Fruit fly (Drosophila melanogaster) whole organism, embryonic: ENCODE measurements around the gene Spt20.

ENCODE experiments used
- Antp ChIP-seq: fragments of 200-800 bp; sonication (Bioruptor generic); optimal IDR thresholded peaks from 3 replicates; lab custom pipeline; 2016; ENCODE audit warnings: missing biosample characterization, missing genetic modification characterization
- Bteb2 ChIP-seq: fragments of 200-800 bp; sonication (Bioruptor generic); optimal IDR thresholded peaks from 2 replicates; lab custom pipeline; 2016; ENCODE audit warnings: missing biosample characterization, missing genetic modification characterization
- CG11247 ChIP-seq: fragments of 200-800 bp; sonication (Bioruptor generic); IDR thresholded peaks from 2 replicates; pipeline ENCODE4 v1.3.6; 2022; ENCODE audit warnings: missing biosample characterization, missing genetic modification characterization
- CG13123 ChIP-seq: fragments of 200-800 bp; sonication (Bioruptor generic); optimal IDR thresholded peaks from 2 replicates; lab custom pipeline; 2016; ENCODE audit warnings: missing biosample characterization, missing genetic modification characterization
- CG14860 ChIP-seq: fragments of 200-800 bp; sonication (Bioruptor generic); IDR thresholded peaks from 3 replicates; pipeline ENCODE4 v1.3.6; 2022; ENCODE audit warnings: missing biosample characterization, missing genetic modification characterization; ENCODE audit not compliant: partially characterized antibody
- CG14965 ChIP-seq: fragments of 200-800 bp; sonication (Bioruptor generic); optimal IDR thresholded peaks from 2 replicates; lab custom pipeline; 2016; ENCODE audit warnings: missing biosample characterization, missing genetic modification characterization, borderline replicate concordance
- CG15073 ChIP-seq: fragments of 200-800 bp; sonication (Bioruptor generic); optimal IDR thresholded peaks from 2 replicates; lab custom pipeline; 2016; ENCODE audit warnings: missing biosample characterization, missing genetic modification characterization
- CG15269 ChIP-seq: fragments of 200-800 bp; sonication (Bioruptor generic); optimal IDR thresholded peaks from 2 replicates; lab custom pipeline; 2018; ENCODE audit warnings: missing biosample characterization, mild to moderate bottlenecking, missing genetic modification characterization, moderate library complexity
- CG1529 ChIP-seq: fragments of 200-800 bp; sonication (Bioruptor generic); optimal IDR thresholded peaks from 3 replicates; lab custom pipeline; 2018; ENCODE audit warnings: missing biosample characterization, missing genetic modification characterization
- CG16815 ChIP-seq: fragments of 200-800 bp; sonication (Bioruptor generic); optimal IDR thresholded peaks from 3 replicates; lab custom pipeline; 2017; ENCODE audit warnings: missing biosample characterization, mild to moderate bottlenecking, missing genetic modification characterization
- CG18599 ChIP-seq: fragments of 200-800 bp; sonication (Bioruptor generic); optimal IDR thresholded peaks from 3 replicates; lab custom pipeline; 2017; ENCODE audit warnings: missing biosample characterization, missing genetic modification characterization, mild to moderate bottlenecking, moderate library complexity, missing genetic modification reagents
- CG30403 ChIP-seq: fragments of 200-800 bp; sonication (Bioruptor generic); optimal IDR thresholded peaks from 3 replicates; lab custom pipeline; 2016; ENCODE audit warnings: missing biosample characterization, missing genetic modification characterization
- CG3163 ChIP-seq: fragments of 200-800 bp; sonication (Bioruptor generic); optimal IDR thresholded peaks from 3 replicates; lab custom pipeline; 2016; ENCODE audit warnings: missing biosample characterization, missing genetic modification characterization
- CG34224 ChIP-seq: fragments of 200-800 bp; sonication (Bioruptor generic); IDR thresholded peaks from 3 replicates; pipeline ENCODE4 v1.3.6; 2022; ENCODE audit warnings: missing biosample characterization, missing genetic modification characterization; ENCODE audit not compliant: partially characterized antibody
- CG3838 ChIP-seq: fragments of 200-800 bp; sonication (Bioruptor generic); optimal IDR thresholded peaks from 3 replicates; lab custom pipeline; 2016; ENCODE audit warnings: missing biosample characterization, missing genetic modification characterization
- CG4820 ChIP-seq: fragments of 200-800 bp; sonication (Bioruptor generic); optimal IDR thresholded peaks from 3 replicates; lab custom pipeline; 2016; ENCODE audit warnings: missing biosample characterization, missing genetic modification characterization
- CG5245 ChIP-seq: fragments of 200-800 bp; sonication (Bioruptor generic); optimal IDR thresholded peaks from 3 replicates; lab custom pipeline; 2016; ENCODE audit warnings: missing biosample characterization, missing genetic modification characterization
- CG6175 ChIP-seq: fragments of 200-800 bp; sonication (Bioruptor generic); IDR thresholded peaks from 3 replicates; pipeline ENCODE4 v1.3.6; 2022; ENCODE audit warnings: missing biosample characterization, missing genetic modification characterization
- CG6854 ChIP-seq: fragments of 200-800 bp; sonication (Bioruptor generic); optimal IDR thresholded peaks from 3 replicates; lab custom pipeline; 2017; ENCODE audit warnings: missing biosample characterization, mild to moderate bottlenecking, missing genetic modification characterization
- CG7372 ChIP-seq: fragments of 200-800 bp; sonication (Bioruptor generic); IDR thresholded peaks from 2 replicates; pipeline ENCODE4 v1.3.6; 2022; ENCODE audit warnings: missing biosample characterization, missing genetic modification characterization
- CG8089 ChIP-seq: fragments of 200-800 bp; sonication (Bioruptor generic); optimal IDR thresholded peaks from 3 replicates; lab custom pipeline; 2016; ENCODE audit warnings: missing biosample characterization, missing genetic modification characterization
- CG8359 ChIP-seq: fragments of 200-800 bp; sonication (Bioruptor generic); optimal IDR thresholded peaks from 2 replicates; lab custom pipeline; 2017; ENCODE audit warnings: missing biosample characterization, mild to moderate bottlenecking, missing genetic modification characterization, borderline replicate concordance
- Deaf1 ChIP-seq: fragments of 200-800 bp; optimal IDR thresholded peaks from 3 replicates; lab custom pipeline; 2019; ENCODE audit warnings: missing biosample characterization, mild to moderate bottlenecking, missing genetic modification characterization, moderate library complexity
- Elba2 ChIP-seq: fragments of 200-800 bp; sonication (Bioruptor generic); optimal IDR thresholded peaks from 3 replicates; lab custom pipeline; 2016; ENCODE audit warnings: missing biosample characterization, missing genetic modification characterization
- HLH54F ChIP-seq: fragments of 200-800 bp; sonication (Bioruptor generic); optimal IDR thresholded peaks from 3 replicates; lab custom pipeline; 2016; ENCODE audit warnings: missing biosample characterization, missing genetic modification characterization
- HLHmδ ChIP-seq: fragments of 200-800 bp; sonication (Bioruptor generic); optimal IDR thresholded peaks from 2 replicates; lab custom pipeline; 2018; ENCODE audit warnings: missing biosample characterization, mild to moderate bottlenecking, missing genetic modification characterization, moderate library complexity
- Hr51 ChIP-seq, 2 experiments: fragments of 200-800 bp; sonication (Bioruptor generic); optimal IDR thresholded peaks; 2 replicates in 1 of 2; 3 replicates in 1 of 2; lab custom pipeline; 2016 to 2018; ENCODE audit warnings: missing biosample characterization in 2 of 2, missing genetic modification characterization in 2 of 2, mild to moderate bottlenecking in 1 of 2, moderate library complexity in 1 of 2
- Ssrp ChIP-seq: fragments of 200-800 bp; sonication (Bioruptor generic); optimal IDR thresholded peaks from 2 replicates; lab custom pipeline; 2018; ENCODE audit warnings: missing biosample characterization, mild to moderate bottlenecking, missing genetic modification characterization, moderate library complexity
- abd-A ChIP-seq: fragments of 200-800 bp; sonication (Bioruptor generic); optimal IDR thresholded peaks from 3 replicates; lab custom pipeline; 2019; ENCODE audit warnings: missing biosample characterization, mild to moderate bottlenecking, missing genetic modification characterization, moderate library complexity
- ash1 ChIP-seq: fragments of 200-800 bp; sonication (Bioruptor generic); optimal IDR thresholded peaks from 2 replicates; lab custom pipeline; 2018; ENCODE audit warnings: missing biosample characterization, mild to moderate bottlenecking, missing genetic modification characterization
- az2 ChIP-seq: fragments of 200-800 bp; sonication (Bioruptor generic); optimal IDR thresholded peaks from 3 replicates; lab custom pipeline; 2016; ENCODE audit warnings: missing biosample characterization, missing genetic modification characterization
- bigmax ChIP-seq: fragments of 200-800 bp; sonication (Bioruptor generic); optimal IDR thresholded peaks from 2 replicates; lab custom pipeline; 2018; ENCODE audit warnings: missing biosample characterization, mild to moderate bottlenecking, missing genetic modification characterization
- crp ChIP-seq, 2 experiments: fragments of 200-800 bp; sonication (Bioruptor generic); optimal IDR thresholded peaks; 2 replicates in 1 of 2; 3 replicates in 1 of 2; lab custom pipeline; 2017; ENCODE audit warnings: missing biosample characterization in 2 of 2, missing genetic modification characterization in 2 of 2, mild to moderate bottlenecking in 1 of 2, moderate library complexity in 1 of 2
- ftz-f1 ChIP-seq: fragments of 200-800 bp; sonication (Bioruptor generic); optimal IDR thresholded peaks from 2 replicates; lab custom pipeline; 2016; ENCODE audit warnings: missing biosample characterization, missing genetic modification characterization
- fu2 ChIP-seq: fragments of 200-800 bp; sonication (Bioruptor generic); optimal IDR thresholded peaks from 2 replicates; lab custom pipeline; 2016; ENCODE audit warnings: missing biosample characterization, missing genetic modification characterization
- gfzf ChIP-seq: fragments of 200-800 bp; sonication (Bioruptor generic); optimal IDR thresholded peaks from 2 replicates; lab custom pipeline; 2016; ENCODE audit warnings: missing biosample characterization, mild to moderate bottlenecking, missing genetic modification characterization, moderate library complexity
- gt ChIP-seq: fragments of 200-800 bp; sonication (Bioruptor generic); IDR thresholded peaks from 2 replicates; pipeline ENCODE4 v1.3.6; 2022; ENCODE audit warnings: missing biosample characterization, missing genetic modification characterization
- luna ChIP-seq: fragments of 200-800 bp; sonication (Bioruptor generic); optimal IDR thresholded peaks from 2 replicates; lab custom pipeline; 2016; ENCODE audit warnings: missing biosample characterization, missing genetic modification characterization
- nerfin-1 ChIP-seq: fragments of 200-800 bp; sonication (Bioruptor generic); optimal IDR thresholded peaks from 3 replicates; lab custom pipeline; 2019; ENCODE audit warnings: missing biosample characterization, mild to moderate bottlenecking, missing genetic modification characterization, moderate library complexity
- nerfin-2 ChIP-seq: fragments of 200-800 bp; sonication (Bioruptor generic); IDR thresholded peaks from 2 replicates; pipeline ENCODE4 v1.3.6; 2022; ENCODE audit warnings: missing biosample characterization, missing genetic modification characterization; ENCODE audit not compliant: partially characterized antibody
- onecut ChIP-seq: fragments of 200-800 bp; sonication (Bioruptor generic); IDR thresholded peaks from 2 replicates; pipeline ENCODE4 v1.3.6; 2022; ENCODE audit warnings: missing biosample characterization, missing genetic modification characterization
- pros ChIP-seq: fragments of 200-800 bp; sonication (Bioruptor generic); optimal IDR thresholded peaks from 3 replicates; lab custom pipeline; 2019; ENCODE audit warnings: missing biosample characterization, mild to moderate bottlenecking, missing genetic modification characterization, moderate library complexity
- pzg ChIP-seq: fragments of 200-800 bp; sonication (Bioruptor generic); optimal IDR thresholded peaks from 3 replicates; lab custom pipeline; 2018; ENCODE audit warnings: missing biosample characterization, mild to moderate bottlenecking, missing genetic modification characterization, moderate library complexity
- ranshi ChIP-seq: fragments of 200-800 bp; sonication (Bioruptor generic); IDR thresholded peaks from 2 replicates; pipeline ENCODE4 v1.3.6; 2022; ENCODE audit warnings: missing biosample characterization, missing genetic modification characterization
- rib ChIP-seq: fragments of 200-800 bp; sonication (Bioruptor generic); IDR thresholded peaks from 2 replicates; pipeline ENCODE4 v1.3.6; 2022; ENCODE audit warnings: missing biosample characterization, missing genetic modification characterization
- sc ChIP-seq, 3 experiments: fragments of >200 bp in 2 of 3; fragments of 200-800 bp in 1 of 3; sonication (Bioruptor generic) in 1 of 3; optimal IDR thresholded peaks; 2 replicates in 2 of 3; 3 replicates in 1 of 3; lab custom pipeline; 2017; ENCODE audit warnings: mild to moderate bottlenecking in 1 of 3, missing biosample characterization in 1 of 3, missing genetic modification characterization in 1 of 3, missing genetic modification reagents in 1 of 3
- slp2 ChIP-seq: fragments of 200-800 bp; sonication (Bioruptor generic); optimal IDR thresholded peaks from 2 replicates; lab custom pipeline; 2016; ENCODE audit warnings: missing biosample characterization, missing genetic modification characterization
- sqz ChIP-seq: fragments of 200-800 bp; sonication (Bioruptor generic); optimal IDR thresholded peaks from 3 replicates; lab custom pipeline; 2018; ENCODE audit warnings: missing biosample characterization, mild to moderate bottlenecking, missing genetic modification characterization
- twi ChIP-seq: fragments of 200-800 bp; optimal IDR thresholded peaks from 2 replicates; lab custom pipeline; 2019; ENCODE audit warnings: missing biosample characterization, mild to moderate bottlenecking, missing genetic modification characterization, moderate library complexity
- yki ChIP-seq: fragments of >200 bp; optimal IDR thresholded peaks from 3 replicates; lab custom pipeline; 2018

Gene Spt20

DNA sequence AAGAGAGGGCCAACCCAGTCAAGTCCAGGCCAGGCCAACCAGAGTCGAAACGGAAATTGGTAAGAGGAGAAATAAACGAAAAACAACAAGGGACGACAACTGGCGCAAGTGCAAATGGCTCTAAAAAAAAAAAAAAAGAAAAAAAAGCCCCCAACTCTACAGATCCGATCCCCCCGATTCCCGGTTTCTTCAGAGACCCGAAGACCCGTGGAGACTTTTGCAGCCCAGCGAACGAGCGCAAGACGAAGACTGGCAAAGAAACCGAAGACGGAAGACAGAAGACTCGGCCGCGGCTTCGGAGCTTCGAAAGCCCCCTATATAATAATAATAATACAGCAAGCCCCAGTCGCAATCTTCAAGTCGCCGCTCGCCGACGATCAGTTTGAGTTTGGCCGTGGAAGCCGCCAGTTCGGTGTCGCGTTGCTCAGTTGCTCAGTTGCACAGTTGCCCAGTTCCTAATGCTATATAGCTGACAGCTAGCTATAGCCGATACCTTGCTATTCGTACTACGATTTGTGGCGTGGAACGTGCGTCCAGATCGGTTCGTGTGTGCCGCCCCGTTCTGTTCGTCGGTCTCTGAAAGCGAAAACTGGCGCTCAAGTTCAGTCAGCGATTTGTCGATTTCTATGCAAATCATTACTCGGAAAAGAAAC, 8.0 kb upstream of the Spt20 start (continued):
- TF ChIP-seq bigmax (GFP tag; lab: Kevin White, UChicago) (no peak), CG7372 (no peak), onecut (GFP tag; lab: Robert Waterston, UW) (no peak), nerfin-2 (GFP tag; lab: Robert Waterston, UW) (no peak), ranshi (GFP tag; lab: Robert Waterston, UW) (no peak), pzg (GFP tag; lab: Kevin White, UChicago) (no peak), fu2 (GFP tag; lab: Kevin White, UChicago) (no peak), CG6175 (GFP tag; lab: Robert Waterston, UW) (peak; percentile 94), sqz (peak; percentile 57), CG18599 (GFP tag; lab: Kevin White, UChicago) (no peak), CG11247 (GFP tag; lab: Robert Waterston, UW) (no peak), pros (GFP tag; lab: Kevin White, UChicago) (peak; percentile 99), nerfin-1 (tag; lab: Kevin White, UChicago) (no peak), rib (GFP tag; lab: Robert Waterston, UW) (no peak), CG13123 (GFP tag; lab: Kevin White, UChicago) (no peak), twi (tag; lab: Kevin White, UChicago) (no peak), CG14860 (no peak), Deaf1 (peak; percentile 96), Antp (GFP tag; lab: Kevin White, UChicago) (no peak), CG5245 (GFP tag; lab: Kevin White, UChicago) (no peak), CG8359 (GFP tag; lab: Kevin White, UChicago) (no peak), HLHmδ (GFP tag; lab: Kevin White, UChicago) (no peak), CG6854 (no peak), CG15269 (tag; lab: Kevin White, UChicago) (peak; percentile 16), Bteb2 (GFP tag; lab: Kevin White, UChicago) (no peak), CG8089 (GFP tag; lab: Kevin White, UChicago) (no peak), Elba2 (no peak), az2 (GFP tag; lab: Kevin White, UChicago) (no peak), luna (GFP tag; lab: Kevin White, UChicago) (no peak), gfzf (GFP tag; lab: Kevin White, UChicago) (no peak), CG1529 (GFP tag; lab: Kevin White, UChicago) (no peak), ftz-f1 (GFP tag; lab: Kevin White, UChicago) (peak; percentile 1), CG15073 (no peak), CG4820 (no peak), Ssrp (no peak), Hr51 (GFP tag; optimal IDR thresholded peaks at IDR 0.05; lab: Kevin White, UChicago) (no peak), CG3838 (no peak), gt (GFP tag; lab: Robert Waterston, UW) (no peak), HLH54F (GFP tag; lab: Kevin White, UChicago) (no peak), slp2 (GFP tag; lab: Kevin White, UChicago) (no peak), CG34224 (GFP tag; lab: Robert Waterston, UW) (no peak), abd-A (tag; lab: Kevin White, UChicago) (peak; percentile 82), yki (lab: Kevin White, UChicago) (no peak), crp (GFP tag; optimal IDR thresholded peaks at IDR 0.05; lab: Kevin White, UChicago) (no peak), CG30403 (GFP tag; lab: Kevin White, UChicago) (no peak), CG3163 (GFP tag; lab: Kevin White, UChicago) (no peak), ash1 (GFP tag; lab: Kevin White, UChicago) (no peak), CG14965 (GFP tag; lab: Kevin White, UChicago) (no peak), CG16815 (GFP tag; lab: Kevin White, UChicago) (no peak), sc (optimal IDR thresholded peaks at IDR 0.05; lab: Kevin White, UChicago) (no peak), sc (GFP tag; optimal IDR thresholded peaks at IDR 0.05; lab: Kevin White, UChicago) (no peak)
